Worm (Caenorhabditis elegans): Measurements from ENCODE around the gene ZK930.7.

ZK930.7 gene

ce11 chrII:11917530-11917952 lies 3.1 kb downstream of the ZK930.7 start (continued):
- TF ChIP-seq pqm-1 (tag; optimal IDR thresholded peaks at IDR 0.05) = no peak
- no peak for TF ChIP-seq fos-1 (tag; optimal IDR thresholded peaks at IDR 0.05)
- TF ChIP-seq mep-1 (tag; optimal IDR thresholded peaks at IDR 0.05) = no peak
- TF ChIP-seq dmd-8 (GFP tag; IDR thresholded peaks at IDR 0.05) = 0 out of 2 replicates have a peak, but pooled peaks have one; percentile 56
- TF ChIP-seq pha-4 (GFP tag; IDR thresholded peaks at IDR 0.05) = peak; percentile 69; the same call in 1 of the 2 replicates
- TF ChIP-seq pha-4 (tag; optimal IDR thresholded peaks at IDR 0.05) = no peak
- TF ChIP-seq zfp-3 (GFP tag; conservative IDR thresholded peaks at IDR 0.05) = 0 out of 2 replicates have a peak, but pooled peaks have one; percentile 19
- no peak for TF ChIP-seq skn-1 (tag; optimal IDR thresholded peaks at IDR 0.05)
- TF ChIP-seq nhr-111 (GFP tag; optimal IDR thresholded peaks at IDR 0.05) = peak; percentile 8
- TF ChIP-seq lin-1 (GFP tag; IDR thresholded peaks at IDR 0.05) = peak; percentile 80
- TF ChIP-seq ZK337.2 (GFP tag; IDR thresholded peaks at IDR 0.05) = no peak
- TF ChIP-seq nhr-76 (tag; optimal IDR thresholded peaks at IDR 0.05) = no peak
- no peak for TF ChIP-seq nhr-6 (tag; optimal IDR thresholded peaks at IDR 0.05)
- no peak for TF ChIP-seq attf-4 (tag; optimal IDR thresholded peaks at IDR 0.05)
- TF ChIP-seq zip-2 (tag; optimal IDR thresholded peaks at IDR 0.05) = no peak
- peak; percentile 53 for TF ChIP-seq Y5F2A.4 (GFP tag; optimal IDR thresholded peaks at IDR 0.05)
- TF ChIP-seq unc-130 (GFP tag; optimal IDR thresholded peaks at IDR 0.05) = peak; percentile 38
- peak in 1 of 2 experiments; percentile 14 for TF ChIP-seq daf-16 (GFP tag; optimal IDR thresholded peaks at IDR 0.05)
- TF ChIP-seq daf-16 (tag; optimal IDR thresholded peaks at IDR 0.05) = no peak
- no peak for TF ChIP-seq dmd-9 (GFP tag; IDR thresholded peaks at IDR 0.05)
- no peak for TF ChIP-seq nhr-77 (tag; optimal IDR thresholded peaks at IDR 0.05)
- TF ChIP-seq lsy-2 (tag; optimal IDR thresholded peaks at IDR 0.05) = no peak
- TF ChIP-seq lin-13 (GFP tag; optimal IDR thresholded peaks at IDR 0.05) = no peak
- TF ChIP-seq nhr-25 (tag; optimal IDR thresholded peaks at IDR 0.05; ENCODE audit: borderline replicate concordance, insufficient read depth) = no peak
- no peak for TF ChIP-seq F10B5.3 (tag; optimal IDR thresholded peaks at IDR 0.05)
- no peak for TF ChIP-seq ztf-7 (tag; optimal IDR thresholded peaks at IDR 0.05)
- no peak for TF ChIP-seq ceh-32 (tag; optimal IDR thresholded peaks at IDR 0.05; ENCODE audit: poor library complexity)
- TF ChIP-seq Y105C5A.15 (GFP tag; IDR thresholded peaks at IDR 0.05) = peak; percentile 89; the same call in 1 of the 2 replicates
- TF ChIP-seq hlh-30 (tag; optimal IDR thresholded peaks at IDR 0.05; ENCODE audit: insufficient read depth) = no peak
- 0 out of 2 replicates have a peak, but pooled peaks have one; percentile 15 for TF ChIP-seq egl-43 (GFP tag; IDR thresholded peaks at IDR 0.05)
- no peak for TF ChIP-seq nhr-42 (GFP tag; IDR thresholded peaks at IDR 0.05)

ce11 chrII:11922757-11923538 lies 8.5 kb downstream of the ZK930.7 start:
- TF ChIP-seq saeg-2 (GFP tag; IDR thresholded peaks at IDR 0.05) = no peak
- peak; percentile 93 for TF ChIP-seq aha-1 (tag)

ce11 chrII:11923620-11924298 lies 9.4 kb downstream of the ZK930.7 start:
- TF ChIP-seq madf-9 (GFP tag; conservative IDR thresholded peaks at IDR 0.05) = 0 out of 2 replicates have a peak, but pooled peaks have one; percentile 17
- no peak for TF ChIP-seq ces-1 (GFP tag; optimal IDR thresholded peaks at IDR 0.05)
- no peak for TF ChIP-seq egl-27 (tag; optimal IDR thresholded peaks at IDR 0.05)
- TF ChIP-seq nhr-48 (tag; optimal IDR thresholded peaks at IDR 0.05) = no peak
- TF ChIP-seq spr-3 (GFP tag; optimal IDR thresholded peaks at IDR 0.05) = no peak
- TF ChIP-seq mxl-2 (GFP tag; conservative IDR thresholded peaks at IDR 0.05) = no peak

Measured in whole organism, L4 larva.